Fruit fly (Drosophila melanogaster): ENCODE data around the gene CG4815.

The CG4815 gene

dm6 chr3R:27990651-27991050 is at the start of gene CG4815:
TSS of gene CG4815 (minus strand) at chr3R:27990751.
- TF ChIP-seq MTF-1 (GFP tag; optimal IDR thresholded peaks at IDR 0.05; ENCODE audit: borderline replicate concordance), result no peak
- no peak for TF ChIP-seq CG2889 (GFP tag; IDR thresholded peaks at IDR 0.05)
- no peak for TF ChIP-seq CG3995 (GFP tag; optimal IDR thresholded peaks at IDR 0.05)

DNA sequence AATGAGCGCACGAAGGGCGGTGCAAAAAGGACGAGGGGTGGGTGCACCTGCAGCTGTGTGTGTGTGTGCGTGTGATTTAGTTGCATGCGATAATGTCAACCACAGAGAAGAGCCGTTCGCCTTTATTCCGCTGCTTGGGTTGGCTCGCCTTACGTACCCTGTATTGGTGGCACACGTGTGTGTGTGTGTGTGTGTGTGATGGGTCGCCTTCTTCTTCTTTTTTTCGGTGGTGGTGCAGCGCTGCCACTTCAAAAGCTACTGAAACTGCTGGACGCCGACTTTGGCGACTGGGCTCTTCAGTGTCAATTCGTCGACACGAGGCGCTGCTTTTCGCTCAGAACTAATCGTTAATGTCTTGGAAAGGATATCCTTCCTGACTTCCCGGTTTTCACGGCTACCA is 35.8 kb upstream of the CG4815 start, which contains the start of gene trv:
Gene trv, plus strand, starts transcription at position 301 of the 400 bp plus-strand sequence.
- TF ChIP-seq slou (GFP tag; optimal IDR thresholded peaks at IDR 0.05), result no peak
- TF ChIP-seq rib (GFP tag; IDR thresholded peaks at IDR 0.05), result no peak
- TF ChIP-seq Poxn (GFP tag; IDR thresholded peaks at IDR 0.05), result no peak
- no peak for TF ChIP-seq disco-r (GFP tag; optimal IDR thresholded peaks at IDR 0.05)
- TF ChIP-seq tup (GFP tag; optimal IDR thresholded peaks at IDR 0.05), result no peak
- no peak for TF ChIP-seq shn (GFP tag; optimal IDR thresholded peaks at IDR 0.05)
- TF ChIP-seq CG33557 (GFP tag; optimal IDR thresholded peaks at IDR 0.05), result no peak
- no peak for TF ChIP-seq ssp (GFP tag; IDR thresholded peaks at IDR 0.05)
- TF ChIP-seq ken (GFP tag; IDR thresholded peaks at IDR 0.05), result no peak
- TF ChIP-seq eyg (GFP tag; optimal IDR thresholded peaks at IDR 0.05), result no peak
- no peak for TF ChIP-seq Blimp-1 (GFP tag; optimal IDR thresholded peaks at IDR 0.05)

DNA sequence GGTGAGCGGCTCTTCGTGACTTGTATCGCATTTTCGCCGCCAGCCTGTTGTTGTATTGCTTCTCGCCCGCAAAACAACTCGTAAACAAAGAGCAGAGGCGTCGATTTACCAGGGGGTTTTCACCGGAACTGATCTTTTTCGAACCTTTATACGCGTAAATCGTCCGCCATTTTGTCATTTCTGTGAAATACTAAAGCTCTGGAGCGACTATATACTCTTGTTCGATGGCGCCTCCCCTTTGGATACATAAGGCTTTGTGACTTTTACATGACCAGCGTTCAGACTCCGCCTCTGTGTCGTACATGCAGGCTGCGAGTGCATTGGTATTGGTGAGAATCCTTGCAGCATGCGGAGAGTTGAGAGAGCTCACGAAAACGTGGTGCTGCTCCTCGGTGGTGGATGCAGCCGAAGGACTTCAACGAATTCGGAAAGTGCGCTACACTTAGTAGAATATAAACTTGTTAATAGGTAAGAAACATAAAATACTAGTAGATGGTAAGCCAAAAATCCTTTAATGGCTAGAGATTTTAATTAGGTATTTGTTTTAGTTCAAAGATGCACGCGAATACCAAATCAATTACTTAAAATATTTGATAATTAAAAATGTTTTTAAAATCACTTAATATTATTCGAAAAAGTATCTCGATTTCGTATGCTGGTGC is 34.8 kb upstream of the CG4815 start:
- TF ChIP-seq sisA (GFP tag; IDR thresholded peaks at IDR 0.05) (0 out of 2 replicates have a peak, but pooled peaks have one; percentile 4), Drgx (GFP tag; IDR thresholded peaks at IDR 0.05) (peak; percentile 31; the same call in 1 of the 2 replicates), bab2 (GFP tag; optimal IDR thresholded peaks at IDR 0.05) (no peak)

DNA sequence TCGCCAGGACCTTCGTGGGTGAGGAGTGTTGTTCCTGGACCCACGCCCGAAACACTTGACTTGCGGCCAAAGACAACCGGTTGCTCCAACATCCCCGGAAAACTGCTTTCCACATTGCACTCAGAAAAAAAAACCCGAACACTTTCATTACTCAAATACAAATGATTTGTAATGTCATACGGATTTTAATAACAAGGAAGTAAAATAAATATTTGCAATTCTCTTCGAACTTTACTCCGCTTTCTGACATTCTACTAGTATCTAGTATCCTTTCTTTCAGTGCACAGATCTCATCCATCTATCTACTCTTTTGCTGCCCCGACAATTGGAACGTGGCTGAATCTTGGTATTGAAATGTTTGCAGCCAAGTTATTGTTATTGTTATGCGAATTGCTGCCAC is 30.0 kb upstream of the CG4815 start:
- TF ChIP-seq dysf (GFP tag; IDR thresholded peaks at IDR 0.05) (peak; percentile 38; the same call in 2 of the 3 replicates), sens (GFP tag) (peak; percentile 10), schlank (tag; optimal IDR thresholded peaks at IDR 0.05) (no peak), sd (tag; optimal IDR thresholded peaks at IDR 0.05) (no peak), CG11504 (tag; optimal IDR thresholded peaks at IDR 0.05) (peak; percentile 54), fd96Cb (tag; optimal IDR thresholded peaks at IDR 0.05) (peak; percentile 0), cwo (GFP tag; optimal IDR thresholded peaks at IDR 0.05) (peak; percentile 4), grau (tag; optimal IDR thresholded peaks at IDR 0.05) (no peak), CG16815 (GFP tag; optimal IDR thresholded peaks at IDR 0.05) (no peak), fd64A (GFP tag; optimal IDR thresholded peaks at IDR 0.05) (no peak), dmrt99B (tag; optimal IDR thresholded peaks at IDR 0.05) (peak; percentile 40), Hmr (GFP tag; optimal IDR thresholded peaks at IDR 0.05) (peak; percentile 5), CG3281 (GFP tag; optimal IDR thresholded peaks at IDR 0.05) (peak; percentile 34), prd (optimal IDR thresholded peaks at IDR 0.05) (no peak), prd (GFP tag; IDR thresholded peaks at IDR 0.05) (0 out of 3 replicates have a peak, but pooled peaks have one; percentile 26), ind (GFP tag; optimal IDR thresholded peaks at IDR 0.05) (peak; percentile 35), lmd (GFP tag; IDR thresholded peaks at IDR 0.05) (peak; percentile 38; the same call in 1 of the 2 replicates), Camta (GFP tag; optimal IDR thresholded peaks at IDR 0.05) (no peak), D19A (tag; optimal IDR thresholded peaks at IDR 0.05) (no peak), CG11695 (GFP tag; IDR thresholded peaks at IDR 0.05) (0 out of 3 replicates have a peak, but pooled peaks have one; percentile 18), CG13894 (tag; optimal IDR thresholded peaks at IDR 0.05) (peak; percentile 4), CG10147 (GFP tag; optimal IDR thresholded peaks at IDR 0.05) (peak; percentile 22), caup (GFP tag; optimal IDR thresholded peaks at IDR 0.05; ENCODE audit: severe bottlenecking) (peak; percentile 27), row (GFP tag; IDR thresholded peaks at IDR 0.05) (peak; percentile 50; the same call in 2 of the 3 replicates), Fer3 (tag; optimal IDR thresholded peaks at IDR 0.05) (peak; percentile 21), CG18599 (GFP tag; optimal IDR thresholded peaks at IDR 0.05) (peak; percentile 78), Blimp-1 (GFP tag; optimal IDR thresholded peaks at IDR 0.05) (peak; percentile 13), bcd (GFP tag; optimal IDR thresholded peaks at IDR 0.05) (peak; percentile 13), Meics (GFP tag; optimal IDR thresholded peaks at IDR 0.05) (peak; percentile 33)
